Worm (Caenorhabditis elegans): ENCODE results near the gene K10D6.4.

ce11 chrV:11211323-11211722, 9.6 kb downstream of the K10D6.4 start:
- no peak for TF ChIP-seq nhr-6 (tag; optimal IDR thresholded peaks at IDR 0.05)
- TF ChIP-seq unc-39 (tag; optimal IDR thresholded peaks at IDR 0.05) = no peak
- TF ChIP-seq sma-3 (GFP tag; optimal IDR thresholded peaks at IDR 0.05) = no peak
- no peak for TF ChIP-seq ama-1 (optimal IDR thresholded peaks at IDR 0.05)
- no peak for TF ChIP-seq snpc-4 (tag; optimal IDR thresholded peaks at IDR 0.05)
- TF ChIP-seq ztf-11 (tag; optimal IDR thresholded peaks at IDR 0.05) = no peak
- no peak for TF ChIP-seq nhr-21 (tag; optimal IDR thresholded peaks at IDR 0.05)
- TF ChIP-seq alr-1 (tag; optimal IDR thresholded peaks at IDR 0.05) = no peak
- TF ChIP-seq R02D3.7 (tag; optimal IDR thresholded peaks at IDR 0.05) = no peak
- TF ChIP-seq fos-1 (tag; optimal IDR thresholded peaks at IDR 0.05) = no peak
- TF ChIP-seq nhr-23 (tag; optimal IDR thresholded peaks at IDR 0.05) = no peak
- TF ChIP-seq ztf-4 (tag; optimal IDR thresholded peaks at IDR 0.05) = no peak
- no peak for TF ChIP-seq lsy-2 (tag; optimal IDR thresholded peaks at IDR 0.05)

Data from whole organism, L2 larva.